Worm (Caenorhabditis elegans) whole organism, L4/young adult: ENCODE data around the gene srv-4.

Experiments used
- W03F9.2 ChIP-seq: fragments of 150-350 bp; optimal IDR thresholded peaks from 2 replicates; lab custom pipeline; 2014; ENCODE audit warnings: missing biosample characterization, missing genetic modification characterization
- dao-5 ChIP-seq: sonication (generic microtip); optimal IDR thresholded peaks from 2 replicates; lab custom pipeline; 2016; ENCODE audit warnings: missing genotype, missing genetic modification characterization, moderate library complexity, missing compliant biosample characterization
- him-1 ChIP-seq: sonication (generic microtip); optimal IDR thresholded peaks from 2 replicates; lab custom pipeline; 2016; ENCODE audit warnings: missing genotype, missing genetic modification reagents, missing genetic modification characterization, missing compliant biosample characterization

ce11 chrIV:4326445-4326844 is 38.2 kb upstream of the srv-4 start, which contains the start of gene trpl-2:
- TF ChIP-seq W03F9.2 (tag; lab: Kevin White, UChicago) (no peak), dao-5 (tag; lab: Kevin White, UChicago) (no peak), him-1 (no peak)
